Worm (Caenorhabditis elegans) whole organism, L1 larva: ENCODE results near the gene acaa-2.
A peak's percentile ranks its signal among the peaks of the same experiment; 100 is the strongest.

Source experiments
- efl-1 ChIP-seq, 4 experiments: fragments of 150-350 bp; optimal IDR thresholded peaks in 3 of 4; peaks in 1 of 4; 1 replicate in 1 of 4; 2 replicates in 3 of 4; lab custom pipeline; 2014; ENCODE audit warnings: missing biosample characterization in 2 of 4, missing genetic modification characterization in 2 of 4, missing genetic modification reagents in 2 of 4
- mef-2 ChIP-seq: fragments of 150-350 bp; optimal IDR thresholded peaks from 2 replicates; lab custom pipeline; 2014; ENCODE audit warnings: missing biosample characterization, missing genetic modification characterization
- mep-1 ChIP-seq: fragments of 150-350 bp; optimal IDR thresholded peaks from 2 replicates; lab custom pipeline; 2014; ENCODE audit warnings: missing biosample characterization, missing genetic modification characterization
- nhr-237 ChIP-seq: fragments of 150-350 bp; optimal IDR thresholded peaks from 2 replicates; lab custom pipeline; 2014; ENCODE audit warnings: missing biosample characterization, missing genetic modification characterization
- pqm-1 ChIP-seq: sonication (generic microtip); optimal IDR thresholded peaks from 3 replicates; lab custom pipeline; 2017; ENCODE audit warnings: missing biosample characterization, missing genetic modification characterization
- unc-62 ChIP-seq: fragments of 150-350 bp; optimal IDR thresholded peaks from 2 replicates; lab custom pipeline; 2014; ENCODE audit warnings: missing biosample characterization, missing genetic modification reagents, missing genetic modification characterization
- xbp-1 ChIP-seq: sonication (generic microtip); optimal IDR thresholded peaks from 2 replicates; lab custom pipeline; 2016; ENCODE audit warnings: missing genetic modification characterization, missing compliant biosample characterization

- no peak for TF ChIP-seq mep-1 (tag; lab: Kevin White, UChicago)
- no peak for TF ChIP-seq unc-62 (GFP tag; lab: Kevin White, UChicago)
- TF ChIP-seq nhr-237 (tag; lab: Kevin White, UChicago), result no peak
- no peak for TF ChIP-seq efl-1 (optimal IDR thresholded peaks at IDR 0.05; lab: Kevin White, UChicago)
- peak in 1 of 2 experiments; percentile 58 for TF ChIP-seq efl-1 (GFP tag; optimal IDR thresholded peaks at IDR 0.05 in 1 of 2; lab: Kevin White, UChicago)
- TF ChIP-seq mef-2, result no peak
- TF ChIP-seq pqm-1 (tag; lab: Kevin White, UChicago), result no peak
- no peak for TF ChIP-seq xbp-1 (tag; lab: Kevin White, UChicago)
These were observed 1.1 kb upstream of the acaa-2 start for ce11 chrIII:13343562-13344139.
